Worm (Caenorhabditis elegans) whole organism, L4 larva: ENCODE measurements around the gene hum-4.

Source experiments
- D1046.2 ChIP-seq: fragments of 200-800 bp; sonication (Bioruptor generic); IDR thresholded peaks from 2 replicates; pipeline ENCODE4 v1.3.6; 2022; ENCODE audit warnings: missing genetic modification characterization, missing compliant biosample characterization
- F10B5.3 ChIP-seq: sonication (generic microtip); optimal IDR thresholded peaks from 2 replicates; lab custom pipeline; 2016; ENCODE audit warnings: mild to moderate bottlenecking, missing genetic modification characterization, missing compliant biosample characterization
- F26F4.8 ChIP-seq: fragments of 200-800 bp; sonication (Bioruptor generic); conservative IDR thresholded peaks from 2 replicates; pipeline ENCODE4 v1.3.6; 2022; ENCODE audit warnings: missing genetic modification characterization, missing compliant biosample characterization
- F49E8.2 ChIP-seq: sonication (generic microtip); optimal IDR thresholded peaks from 2 replicates; lab custom pipeline; 2016; ENCODE audit warnings: missing compliant biosample characterization, mild to moderate bottlenecking, missing genetic modification characterization, borderline replicate concordance
- T26A8.4 ChIP-seq: fragments of 200-800 bp; sonication (Bioruptor generic); IDR thresholded peaks from 2 replicates; pipeline ENCODE4 v1.3.6; 2022; ENCODE audit warnings: missing genetic modification characterization, missing compliant biosample characterization
- Y48G9A.11 ChIP-seq: fragments of 200-800 bp; sonication (Bioruptor generic); IDR thresholded peaks from 2 replicates; pipeline ENCODE4 v1.3.6; 2022; ENCODE audit warnings: missing genetic modification reagents, missing genetic modification characterization, missing compliant biosample characterization
- arid-1 ChIP-seq: fragments of 200-800 bp; sonication (Bioruptor generic); conservative IDR thresholded peaks from 2 replicates; pipeline ENCODE4 v1.3.6; 2022; ENCODE audit warnings: missing genetic modification reagents, missing genetic modification characterization, missing compliant biosample characterization
- attf-4 ChIP-seq: sonication (generic microtip); optimal IDR thresholded peaks from 3 replicates; lab custom pipeline; 2017; ENCODE audit warnings: missing biosample characterization, missing genetic modification characterization
- ceh-20 ChIP-seq: fragments of 200-800 bp; sonication (Bioruptor generic); IDR thresholded peaks from 2 replicates; pipeline ENCODE4 v1.3.6; 2022; ENCODE audit warnings: missing genetic modification reagents, missing genetic modification characterization, missing compliant biosample characterization
- ceh-32 ChIP-seq: sonication (generic microtip); optimal IDR thresholded peaks from 2 replicates; lab custom pipeline; 2016; ENCODE audit warnings: mild to moderate bottlenecking, missing genetic modification characterization, missing compliant biosample characterization; ENCODE audit not compliant: poor library complexity
- ceh-82 ChIP-seq: sonication (generic microtip); optimal IDR thresholded peaks from 2 replicates; lab custom pipeline; 2017; ENCODE audit warnings: missing biosample characterization, missing genetic modification characterization
- ces-1 ChIP-seq: fragments of 150-350 bp; sonication (generic microtip); optimal IDR thresholded peaks from 4 replicates; lab custom pipeline; 2014; ENCODE audit warnings: missing biosample characterization, missing genetic modification reagents, missing genetic modification characterization
- daf-12 ChIP-seq: fragments of 150-350 bp; optimal IDR thresholded peaks from 2 replicates; lab custom pipeline; 2014; ENCODE audit warnings: missing biosample characterization, missing genetic modification reagents, missing genetic modification characterization
- daf-16 ChIP-seq, 3 experiments: sonication (generic microtip); optimal IDR thresholded peaks; 2 replicates each; lab custom pipeline; 2016 to 2017; ENCODE audit warnings: missing genetic modification characterization in 3 of 3, missing genetic modification reagents in 3 of 3, mild to moderate bottlenecking in 2 of 3, missing compliant biosample characterization in 2 of 3, missing biosample characterization in 1 of 3, moderate library complexity in 1 of 3
- dmd-6 ChIP-seq: fragments of 200-800 bp; sonication (Bioruptor generic); IDR thresholded peaks from 2 replicates; pipeline ENCODE4 v1.3.6; 2022; ENCODE audit warnings: missing genetic modification reagents, missing genetic modification characterization, missing compliant biosample characterization
- egl-27 ChIP-seq: sonication (generic microtip); optimal IDR thresholded peaks from 3 replicates; lab custom pipeline; 2017; ENCODE audit warnings: missing biosample characterization, missing genetic modification reagents, missing genetic modification characterization
- gei-8 ChIP-seq: fragments of 200-800 bp; sonication (Bioruptor generic); optimal IDR thresholded peaks from 2 replicates; lab custom pipeline; 2018; ENCODE audit warnings: mild to moderate bottlenecking, missing genetic modification characterization, missing compliant biosample characterization
- hif-1 ChIP-seq, 2 experiments: sonication (generic microtip); optimal IDR thresholded peaks; 2 replicates each; lab custom pipeline; 2016 to 2017; ENCODE audit warnings: missing compliant biosample characterization in 2 of 2, missing genetic modification characterization in 2 of 2, missing genetic modification reagents in 2 of 2, missing genotype in 2 of 2, mild to moderate bottlenecking in 1 of 2
- hlh-11 ChIP-seq: fragments of 200-800 bp; sonication (Bioruptor generic); optimal IDR thresholded peaks from 2 replicates; lab custom pipeline; 2018; ENCODE audit warnings: mild to moderate bottlenecking, missing genetic modification characterization, missing compliant biosample characterization
- hlh-30 ChIP-seq: sonication (generic microtip); optimal IDR thresholded peaks from 2 replicates; lab custom pipeline; 2017; ENCODE audit warnings: antibody characterized with exemption, mild to moderate bottlenecking, missing genetic modification characterization, missing compliant biosample characterization; ENCODE audit not compliant: insufficient read depth
- lir-3 ChIP-seq: sonication (generic microtip); optimal IDR thresholded peaks from 2 replicates; lab custom pipeline; 2016; ENCODE audit warnings: mild to moderate bottlenecking, missing genetic modification characterization, missing compliant biosample characterization
- madf-5 ChIP-seq, 2 experiments: fragments of 200-800 bp; sonication (Bioruptor generic); IDR thresholded peaks; 2 replicates each; pipeline ENCODE4 v1.3.6; 2022; ENCODE audit warnings: missing compliant biosample characterization in 2 of 2, missing genetic modification characterization in 2 of 2
- mdt-29 ChIP-seq: fragments of 200-800 bp; sonication (Bioruptor generic); IDR thresholded peaks from 2 replicates; pipeline ENCODE4 v1.3.6; 2022; ENCODE audit warnings: missing genetic modification reagents, missing genetic modification characterization, missing compliant biosample characterization
- mes-2 ChIP-seq: sonication (generic microtip); optimal IDR thresholded peaks from 2 replicates; lab custom pipeline; 2016; ENCODE audit warnings: missing genotype, mild to moderate bottlenecking, missing genetic modification characterization, missing compliant biosample characterization; ENCODE audit not compliant: poor library complexity, severe bottlenecking
- mxl-2 ChIP-seq: fragments of 200-800 bp; sonication (Bioruptor generic); conservative IDR thresholded peaks from 2 replicates; pipeline ENCODE4 v1.3.6; 2022; ENCODE audit warnings: missing genetic modification reagents, missing genetic modification characterization, missing compliant biosample characterization
- mxl-3 ChIP-seq: fragments of 200-800 bp; sonication (Bioruptor generic); optimal IDR thresholded peaks from 2 replicates; lab custom pipeline; 2018; ENCODE audit warnings: mild to moderate bottlenecking, missing genetic modification characterization, missing compliant biosample characterization
- nhr-10 ChIP-seq: fragments of 150-350 bp; optimal IDR thresholded peaks from 2 replicates; lab custom pipeline; 2014; ENCODE audit warnings: missing biosample characterization, missing genetic modification characterization
- nhr-102 ChIP-seq: sonication (generic microtip); optimal IDR thresholded peaks from 2 replicates; lab custom pipeline; 2016; ENCODE audit warnings: mild to moderate bottlenecking, missing genetic modification characterization, moderate library complexity, missing compliant biosample characterization
- nhr-111 ChIP-seq: fragments of 200-800 bp; sonication (Bioruptor generic); optimal IDR thresholded peaks from 2 replicates; lab custom pipeline; 2018; ENCODE audit warnings: mild to moderate bottlenecking, missing genetic modification characterization, missing compliant biosample characterization
- nhr-25 ChIP-seq: sonication (generic microtip); optimal IDR thresholded peaks from 2 replicates; lab custom pipeline; 2017; ENCODE audit warnings: missing genetic modification characterization, mild to moderate bottlenecking, missing compliant biosample characterization, antibody characterized with exemption, moderate library complexity, borderline replicate concordance; ENCODE audit not compliant: insufficient read depth
- nhr-28 ChIP-seq: fragments of 150-350 bp; optimal IDR thresholded peaks from 2 replicates; lab custom pipeline; 2014; ENCODE audit warnings: missing biosample characterization, missing genetic modification characterization
- nhr-41 ChIP-seq: fragments of 200-800 bp; sonication (Bioruptor generic); IDR thresholded peaks from 2 replicates; pipeline ENCODE4 v1.3.6; 2022; ENCODE audit warnings: missing genetic modification reagents, missing genetic modification characterization, missing compliant biosample characterization
- nhr-6 ChIP-seq: fragments of 150-350 bp; optimal IDR thresholded peaks from 2 replicates; lab custom pipeline; 2014; ENCODE audit warnings: missing biosample characterization, missing genetic modification characterization
- nhr-76 ChIP-seq: fragments of 150-350 bp; optimal IDR thresholded peaks from 2 replicates; lab custom pipeline; 2014; ENCODE audit warnings: missing biosample characterization, missing genetic modification characterization
- pha-4 ChIP-seq, 2 experiments: fragments of 150-350 bp in 1 of 2; fragments of 200-800 bp in 1 of 2; sonication (Bioruptor generic) in 1 of 2; IDR thresholded peaks in 1 of 2; optimal IDR thresholded peaks in 1 of 2; 2 replicates each; pipeline versions ENCODE4 v1.3.6 to Lab custom; 2014 to 2022; ENCODE audit warnings: missing genetic modification characterization in 2 of 2, missing genetic modification reagents in 2 of 2, missing biosample characterization in 1 of 2, missing compliant biosample characterization in 1 of 2
- saeg-2 ChIP-seq: fragments of 200-800 bp; sonication (Bioruptor generic); IDR thresholded peaks from 2 replicates; pipeline ENCODE4 v1.3.6; 2022; ENCODE audit warnings: missing genetic modification reagents, missing genetic modification characterization, missing compliant biosample characterization
- snpc-1.2 ChIP-seq: fragments of 200-800 bp; sonication (Bioruptor generic); IDR thresholded peaks from 2 replicates; pipeline ENCODE4 v1.3.6; 2022; ENCODE audit warnings: missing genetic modification reagents, missing genetic modification characterization, missing compliant biosample characterization
- tra-1 ChIP-seq: fragments of 200-800 bp; sonication (Bioruptor generic); IDR thresholded peaks from 2 replicates; pipeline ENCODE4 v1.3.6; 2022; ENCODE audit warnings: missing genetic modification reagents, missing genetic modification characterization, missing compliant biosample characterization
- unc-130 ChIP-seq: sonication (generic microtip); optimal IDR thresholded peaks from 2 replicates; lab custom pipeline; 2016; ENCODE audit warnings: missing genetic modification reagents, missing genetic modification characterization, missing compliant biosample characterization
- unc-62 ChIP-seq, 3 experiments: fragments of 150-350 bp in 1 of 3; sonication (generic microtip); optimal IDR thresholded peaks in 2 of 3; peaks in 1 of 3; 1 replicate in 1 of 3; 2 replicates in 2 of 3; lab custom pipeline; 2014 to 2017; ENCODE audit warnings: missing biosample characterization in 3 of 3, missing genetic modification characterization in 3 of 3, missing genetic modification reagents in 3 of 3, missing genotype in 1 of 3
- zag-1 ChIP-seq: fragments of 150-350 bp; optimal IDR thresholded peaks from 2 replicates; lab custom pipeline; 2014; ENCODE audit warnings: missing biosample characterization, missing genetic modification characterization
- zfp-2 ChIP-seq: sonication (generic microtip); optimal IDR thresholded peaks from 2 replicates; lab custom pipeline; 2016; ENCODE audit warnings: mild to moderate bottlenecking, missing genetic modification characterization, missing compliant biosample characterization
- ztf-7 ChIP-seq: fragments of 150-350 bp; optimal IDR thresholded peaks from 2 replicates; lab custom pipeline; 2014; ENCODE audit warnings: missing biosample characterization, missing genetic modification characterization

The hum-4 gene

DNA sequence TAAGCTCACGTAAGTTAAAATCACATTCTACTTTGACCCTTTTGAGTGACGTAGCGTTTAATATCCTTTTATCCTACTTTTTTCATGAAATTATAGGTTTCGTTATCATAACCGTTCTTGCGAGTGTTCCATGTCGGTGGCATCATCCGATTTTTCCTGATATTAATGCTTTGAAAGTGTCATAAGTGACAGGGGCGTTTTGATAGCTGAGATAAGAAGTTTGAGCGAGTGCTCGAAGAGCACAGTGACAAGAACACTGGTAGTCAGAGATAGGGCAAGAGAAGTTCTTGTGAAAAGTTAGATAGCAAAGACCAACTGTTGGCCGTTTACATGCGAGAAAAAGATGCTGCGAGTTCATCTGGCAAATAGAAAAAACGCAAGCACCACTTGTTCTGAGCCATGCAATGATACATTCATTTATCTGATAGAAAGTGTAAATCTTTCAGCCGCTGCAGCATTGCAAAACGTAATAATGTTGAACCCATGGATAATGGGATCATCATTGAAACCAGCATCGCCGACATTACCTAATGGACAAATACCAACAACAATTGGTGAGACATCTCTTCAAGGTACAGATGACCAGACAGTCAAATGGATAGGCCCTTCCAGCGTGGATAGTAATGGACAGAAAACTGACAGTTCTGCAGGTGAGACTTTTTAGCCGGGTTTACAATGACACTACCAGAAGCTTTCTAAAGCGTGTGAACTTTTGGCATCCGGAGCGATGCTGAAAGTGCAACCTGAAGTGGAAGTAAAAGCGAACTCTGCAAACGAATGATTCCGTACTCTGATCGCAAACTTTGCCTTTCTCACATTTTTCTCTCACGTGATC, 47.8 kb upstream of the hum-4 start (continued):
- TF ChIP-seq egl-27 (tag; lab: Kevin White, UChicago) (peak; percentile 21), daf-16 (GFP tag; optimal IDR thresholded peaks at IDR 0.05; lab: Kevin White, UChicago) (no peak), daf-16 (tag; optimal IDR thresholded peaks at IDR 0.05; lab: Kevin White, UChicago) (peak; percentile 60), nhr-111 (GFP tag; lab: Kevin White, UChicago) (no peak), hlh-30 (peak; percentile 49), F49E8.2 (tag; lab: Kevin White, UChicago) (no peak), mdt-29 (GFP tag; lab: Robert Waterston, UW) (no peak), T26A8.4 (GFP tag; lab: Robert Waterston, UW) (no peak), nhr-25 (no peak)

DNA sequence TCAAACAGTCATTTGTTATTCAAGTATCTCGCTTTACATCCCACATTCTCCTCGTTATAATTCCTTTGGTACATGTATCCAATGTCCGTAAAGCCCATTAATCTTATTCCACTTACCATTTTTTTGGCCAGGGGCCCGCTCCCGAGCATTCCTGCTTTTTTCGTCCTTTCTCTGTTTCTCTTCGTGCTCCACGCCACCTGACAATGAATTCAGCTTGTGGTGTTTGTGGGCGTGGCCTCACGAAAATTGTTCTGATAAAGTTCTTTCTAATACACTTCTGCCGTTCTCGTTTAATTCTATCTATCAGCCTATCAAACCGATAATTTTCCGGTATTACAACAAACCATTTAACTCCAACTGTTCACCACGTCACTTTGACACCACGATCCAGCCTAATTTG, 46.6 kb upstream of the hum-4 start:
- TF ChIP-seq ceh-20 (GFP tag; lab: Robert Waterston, UW) = no peak
- no peak for TF ChIP-seq Y48G9A.11 (GFP tag; lab: Robert Waterston, UW)
- peak; percentile 2 for TF ChIP-seq mes-2 (tag; lab: Kevin White, UChicago)
- no peak for TF ChIP-seq nhr-6 (tag; lab: Kevin White, UChicago)
- no peak for TF ChIP-seq ceh-32
- TF ChIP-seq D1046.2 (GFP tag; lab: Robert Waterston, UW) = no peak
- TF ChIP-seq mxl-2 (GFP tag; lab: Robert Waterston, UW) = no peak
- TF ChIP-seq lir-3 (tag; lab: Kevin White, UChicago) = no peak
- TF ChIP-seq hlh-30 = peak; percentile 58
- no peak for TF ChIP-seq ceh-82 (tag; lab: Kevin White, UChicago)
- TF ChIP-seq hlh-11 (tag; lab: Kevin White, UChicago) = peak; percentile 27
- TF ChIP-seq unc-62 (GFP tag; optimal IDR thresholded peaks at IDR 0.05 in 1 of 2; lab: Kevin White, UChicago) = peak in 1 of 2 experiments; percentile 50
- TF ChIP-seq unc-62 (tag; optimal IDR thresholded peaks at IDR 0.05; lab: Kevin White, UChicago) = no peak
- no peak for TF ChIP-seq F26F4.8 (GFP tag; lab: Robert Waterston, UW)
- TF ChIP-seq nhr-76 (tag; lab: Kevin White, UChicago) = no peak
- TF ChIP-seq madf-5 (GFP tag; IDR thresholded peaks at IDR 0.05; lab: Robert Waterston, UW) = no peak
- TF ChIP-seq nhr-10 (tag; lab: Kevin White, UChicago) = no peak
- TF ChIP-seq egl-27 (tag; lab: Kevin White, UChicago) = no peak
- no peak for TF ChIP-seq zag-1 (tag; lab: Kevin White, UChicago)
- TF ChIP-seq nhr-102 (tag; lab: Kevin White, UChicago) = no peak
- TF ChIP-seq dmd-6 (GFP tag; lab: Robert Waterston, UW) = peak; percentile 41

DNA sequence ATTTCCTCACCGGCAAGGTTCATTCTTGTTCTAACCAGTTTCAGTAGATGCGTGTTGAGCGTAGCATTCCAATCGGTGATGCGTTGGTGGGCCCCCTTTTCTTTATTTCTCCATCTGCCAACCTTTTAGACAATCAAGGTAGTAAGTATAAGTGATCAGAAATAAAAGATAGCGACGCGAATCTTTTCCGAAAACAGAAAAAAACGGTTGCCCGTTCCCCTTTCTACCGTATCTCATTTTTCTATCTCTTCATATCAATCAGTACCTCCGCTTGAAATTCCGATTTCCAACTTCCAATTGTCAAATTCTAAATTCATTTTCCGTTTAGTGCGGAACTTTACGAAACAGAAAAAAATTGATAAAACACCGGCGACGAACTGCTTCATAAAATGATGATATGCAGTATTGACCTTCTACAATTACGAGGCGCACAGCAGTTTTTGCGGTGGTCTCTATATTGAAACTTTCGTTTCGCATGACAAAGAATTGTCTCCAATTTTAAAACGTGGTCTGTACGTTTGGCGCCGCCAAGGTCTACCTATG, 46.0 kb upstream of the hum-4 start:
- no peak for TF ChIP-seq ztf-7 (tag; lab: Kevin White, UChicago)
- TF ChIP-seq hlh-30 = peak; percentile 10
- TF ChIP-seq nhr-102 (tag; lab: Kevin White, UChicago) = no peak
- no peak for TF ChIP-seq ces-1
- peak; percentile 18 for TF ChIP-seq dmd-6 (GFP tag; lab: Robert Waterston, UW)
- no peak for TF ChIP-seq arid-1 (GFP tag; lab: Robert Waterston, UW)
- TF ChIP-seq pha-4 (GFP tag; IDR thresholded peaks at IDR 0.05; lab: Robert Waterston, UW) = no peak
- TF ChIP-seq pha-4 (tag; optimal IDR thresholded peaks at IDR 0.05; lab: Kevin White, UChicago) = no peak
- TF ChIP-seq F10B5.3 = no peak
- TF ChIP-seq nhr-41 (GFP tag; lab: Robert Waterston, UW) = no peak
- no peak for TF ChIP-seq attf-4 (tag; lab: Kevin White, UChicago)
- 0 out of 2 replicates have a peak, but pooled peaks have one; percentile 28 for TF ChIP-seq tra-1 (GFP tag; lab: Robert Waterston, UW)
- no peak for TF ChIP-seq ceh-20 (GFP tag; lab: Robert Waterston, UW)
- no peak for TF ChIP-seq saeg-2
- no peak for TF ChIP-seq hif-1 (tag; optimal IDR thresholded peaks at IDR 0.05; lab: Kevin White, UChicago)
- no peak for TF ChIP-seq gei-8 (GFP tag; lab: Kevin White, UChicago)
- no peak for TF ChIP-seq zfp-2 (tag; lab: Kevin White, UChicago)
- TF ChIP-seq nhr-28 = peak; percentile 32
- no peak for TF ChIP-seq snpc-1.2 (GFP tag; lab: Robert Waterston, UW)
- TF ChIP-seq mxl-3 = peak; percentile 5
- no peak for TF ChIP-seq daf-12 (tag; lab: Kevin White, UChicago)
- TF ChIP-seq nhr-6 (tag; lab: Kevin White, UChicago) = peak; percentile 13
- no peak for TF ChIP-seq unc-130 (GFP tag; lab: Kevin White, UChicago)
